Worm (Caenorhabditis elegans) whole organism, dauer: ENCODE measurements around the gene srlf-9.

ENCODE experiments used
- unc-62 ChIP-seq: sonication (generic microtip); optimal IDR thresholded peaks from 2 replicates; lab custom pipeline; 2017; ENCODE audit warnings: missing biosample characterization, missing genetic modification reagents, missing genetic modification characterization

srlf-9 gene

ce11 chrIII:13350964-13351363 is 50.6 kb downstream of the srlf-9 start:
- TF ChIP-seq unc-62, result no peak
